Fruit fly (Drosophila melanogaster): ENCODE measurements around the gene CG43390.

The CG43390 gene

DNA sequence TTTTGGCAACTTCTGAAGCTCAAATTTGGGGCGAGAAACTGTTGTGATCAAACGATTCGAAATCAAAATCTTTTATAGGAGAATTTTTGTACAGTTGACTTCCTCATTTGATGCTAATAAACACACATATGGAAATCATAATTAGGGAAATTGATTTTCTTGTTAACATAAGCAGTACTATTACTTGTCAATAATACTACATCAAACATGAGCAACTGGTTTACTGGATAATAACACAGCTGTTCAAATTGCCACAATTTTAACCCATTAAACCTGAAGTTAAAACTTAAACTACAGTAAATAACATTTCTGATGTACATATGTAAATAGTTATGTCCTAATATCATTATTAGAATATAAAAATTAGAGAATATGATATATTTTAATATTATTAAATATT is at the start of gene CG43390 (continued):
- TF ChIP-seq CG7745 (tag; optimal IDR thresholded peaks at IDR 0.05) (no peak), CG14860 (GFP tag; IDR thresholded peaks at IDR 0.05; ENCODE audit: partially characterized antibody) (no peak), luna (GFP tag; optimal IDR thresholded peaks at IDR 0.05) (peak; percentile 44), Sox102F (GFP tag; optimal IDR thresholded peaks at IDR 0.05) (peak; percentile 31), sd (tag; optimal IDR thresholded peaks at IDR 0.05) (peak; percentile 64), CG4730 (GFP tag; IDR thresholded peaks at IDR 0.05) (no peak), CG13775 (GFP tag; optimal IDR thresholded peaks at IDR 0.05) (no peak), danr (GFP tag; IDR thresholded peaks at IDR 0.05) (peak; percentile 9; the same call in 1 of the 2 replicates), PHDP (tag; optimal IDR thresholded peaks at IDR 0.05) (peak; percentile 76), Sox100B (GFP tag; optimal IDR thresholded peaks at IDR 0.05) (no peak), Fer3 (tag; optimal IDR thresholded peaks at IDR 0.05) (peak; percentile 60), CG11696 (GFP tag; IDR thresholded peaks at IDR 0.05) (0 out of 2 replicates have a peak, but pooled peaks have one; percentile 21), maf-S (GFP tag; optimal IDR thresholded peaks at IDR 0.05) (peak; percentile 7), cas (GFP tag; IDR thresholded peaks at IDR 0.05) (no peak; the same call in 1 of the 2 replicates), CG2712 (tag; optimal IDR thresholded peaks at IDR 0.05) (no peak), Awh (GFP tag; IDR thresholded peaks at IDR 0.05) (no peak; the same call in 1 of the 2 replicates), gro (GFP tag; optimal IDR thresholded peaks at IDR 0.05) (peak; percentile 59), Jarid2 (GFP tag; optimal IDR thresholded peaks at IDR 0.05) (peak; percentile 2), CG3407 (GFP tag; optimal IDR thresholded peaks at IDR 0.05) (peak; percentile 4), CG8281 (tag; optimal IDR thresholded peaks at IDR 0.05) (peak; percentile 14), mam (GFP tag; optimal IDR thresholded peaks at IDR 0.05) (peak; percentile 10), CG10565 (GFP tag; optimal IDR thresholded peaks at IDR 0.05) (no peak), CG8290 (GFP tag; optimal IDR thresholded peaks at IDR 0.05) (no peak), CG8290 (tag; optimal IDR thresholded peaks at IDR 0.05) (peak in 1 of 2 experiments; percentile 96), Hmr (GFP tag; optimal IDR thresholded peaks at IDR 0.05) (peak; percentile 86), CG4617 (GFP tag; optimal IDR thresholded peaks at IDR 0.05; ENCODE audit: borderline replicate concordance) (no peak), sob (GFP tag; IDR thresholded peaks at IDR 0.05) (peak; percentile 68; the same call in 1 of the 2 replicates), CG6813 (GFP tag; optimal IDR thresholded peaks at IDR 0.05) (peak; percentile 6), CG1792 (GFP tag; optimal IDR thresholded peaks at IDR 0.05) (peak; percentile 11), dm (GFP tag; optimal IDR thresholded peaks at IDR 0.05) (no peak), slou (GFP tag; optimal IDR thresholded peaks at IDR 0.05) (peak; percentile 4), tio (GFP tag; optimal IDR thresholded peaks at IDR 0.05) (no peak), Xrp1 (GFP tag; IDR thresholded peaks at IDR 0.05) (peak; percentile 37), schlank (tag; optimal IDR thresholded peaks at IDR 0.05) (peak; percentile 63), Elba2 (GFP tag; optimal IDR thresholded peaks at IDR 0.05) (no peak), CG12769 (tag; optimal IDR thresholded peaks at IDR 0.05) (peak; percentile 90), CG11247 (GFP tag; IDR thresholded peaks at IDR 0.05) (peak; percentile 28; the same call in 1 of the 2 replicates), fd3F (GFP tag; optimal IDR thresholded peaks at IDR 0.05) (peak; percentile 92), CG11093 (GFP tag; IDR thresholded peaks at IDR 0.05) (no peak), CG14965 (GFP tag; optimal IDR thresholded peaks at IDR 0.05; ENCODE audit: borderline replicate concordance) (no peak), CG13894 (tag; optimal IDR thresholded peaks at IDR 0.05) (peak; percentile 79), CG15011 (GFP tag; optimal IDR thresholded peaks at IDR 0.05) (peak; percentile 65), Mes4 (GFP tag; optimal IDR thresholded peaks at IDR 0.05) (no peak), cg (GFP tag; optimal IDR thresholded peaks at IDR 0.05) (no peak), BtbVII (GFP tag; optimal IDR thresholded peaks at IDR 0.05) (peak; percentile 83), CG30431 (GFP tag; optimal IDR thresholded peaks at IDR 0.05) (no peak), ems (GFP tag; optimal IDR thresholded peaks at IDR 0.05) (no peak), CG4854 (GFP tag; optimal IDR thresholded peaks at IDR 0.05) (no peak), HHEX (GFP tag; optimal IDR thresholded peaks at IDR 0.05) (peak; percentile 28), CG12659 (GFP tag; optimal IDR thresholded peaks at IDR 0.05) (peak; percentile 45), ap (GFP tag; IDR thresholded peaks at IDR 0.05) (no peak)
